Fruit fly (Drosophila melanogaster): ENCODE measurements around the gene sno.

DNA sequence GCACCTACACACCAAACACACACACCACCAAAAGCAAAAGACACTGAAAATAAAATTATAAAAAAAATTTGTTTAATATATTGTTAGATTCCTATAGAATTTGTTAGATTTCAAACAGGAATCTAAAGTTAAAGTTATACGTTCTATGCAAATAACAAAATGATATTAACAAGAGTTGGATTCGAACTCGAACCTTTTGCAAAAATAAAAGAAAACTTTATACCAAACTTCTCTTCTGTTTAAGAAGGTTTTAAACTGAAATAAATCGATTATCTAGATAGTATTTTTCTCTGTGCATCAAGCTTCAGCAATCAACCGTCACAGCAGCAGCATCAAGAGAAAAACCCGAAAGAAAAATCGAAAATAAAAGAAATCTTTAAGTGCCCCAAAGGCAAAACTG lies 15.0 kb upstream of the sno start:
- TF ChIP-seq cnc (optimal IDR thresholded peaks at IDR 0.05), result no peak
- no peak for TF ChIP-seq CG12768 (GFP tag; optimal IDR thresholded peaks at IDR 0.05)
- TF ChIP-seq kay (GFP tag; ENCODE audit: borderline replicate concordance), result no peak
- TF ChIP-seq ovo (GFP tag; optimal IDR thresholded peaks at IDR 0.05), result no peak
- no peak for TF ChIP-seq CG7045 (GFP tag; optimal IDR thresholded peaks at IDR 0.05)
- no peak for TF ChIP-seq CG33017 (tag; optimal IDR thresholded peaks at IDR 0.05)
- TF ChIP-seq Mnt (GFP tag; optimal IDR thresholded peaks at IDR 0.05), result no peak

Data from whole organism, adult.